Worm (Caenorhabditis elegans) whole organism, midembryonic: ENCODE data around the gene dhs-6.

Experiments
- T22C8.4 ChIP-seq: fragments of 200-800 bp; sonication (Bioruptor generic); IDR thresholded peaks from 2 replicates; pipeline ENCODE4 v1.3.6; 2022; ENCODE audit warnings: missing genetic modification characterization, missing compliant biosample characterization
- cog-1 ChIP-seq: sonication (generic microtip); optimal IDR thresholded peaks from 2 replicates; lab custom pipeline; 2016; ENCODE audit warnings: missing genetic modification characterization, missing compliant biosample characterization
- flt-1 ChIP-seq: fragments of 200-800 bp; sonication (Bioruptor generic); IDR thresholded peaks from 2 replicates; pipeline ENCODE4 v1.3.6; 2022; ENCODE audit warnings: missing genetic modification characterization, missing compliant biosample characterization
- klf-2 ChIP-seq: fragments of 200-800 bp; sonication (Bioruptor generic); conservative IDR thresholded peaks from 2 replicates; pipeline ENCODE4 v1.3.6; 2022; ENCODE audit warnings: missing genetic modification reagents, missing genetic modification characterization, missing compliant biosample characterization
- med-1 ChIP-seq: sonication (generic microtip); optimal IDR thresholded peaks from 2 replicates; lab custom pipeline; 2017; ENCODE audit warnings: missing genetic modification characterization, mild to moderate bottlenecking, missing compliant biosample characterization, antibody characterized with exemption, missing genetic modification reagents; ENCODE audit not compliant: insufficient read depth
- ref-1 ChIP-seq: fragments of 200-800 bp; sonication (Bioruptor generic); conservative IDR thresholded peaks from 2 replicates; pipeline ENCODE4 v1.3.6; 2022; ENCODE audit warnings: missing genetic modification reagents, missing genetic modification characterization, missing compliant biosample characterization
- tab-1 ChIP-seq: fragments of 200-800 bp; sonication (Bioruptor generic); IDR thresholded peaks from 2 replicates; pipeline ENCODE4 v1.3.6; 2022; ENCODE audit warnings: missing genetic modification characterization, missing compliant biosample characterization
- ztf-23 ChIP-seq: fragments of 200-800 bp; sonication (Bioruptor generic); IDR thresholded peaks from 2 replicates; pipeline ENCODE4 v1.3.6; 2022; ENCODE audit warnings: missing genetic modification reagents, missing genetic modification characterization, missing compliant biosample characterization

DNA sequence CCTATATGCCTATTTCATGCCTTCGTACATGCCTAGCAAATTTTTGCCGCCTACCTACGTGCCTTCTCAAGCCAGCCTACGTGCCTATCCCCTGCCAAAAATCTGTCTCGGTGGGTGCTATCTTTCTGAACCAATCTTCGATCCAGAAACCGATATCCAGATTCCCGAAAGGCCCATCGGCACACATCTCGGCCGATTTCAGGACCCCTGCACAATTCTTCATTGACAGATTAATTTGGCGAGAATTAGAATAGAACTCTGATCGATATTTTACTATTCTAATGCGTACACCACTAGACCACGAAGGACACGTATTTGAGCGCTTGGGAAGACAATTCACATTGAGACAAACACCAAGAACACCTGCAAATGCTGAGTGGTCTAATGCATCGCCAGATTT is 48.4 kb upstream of the dhs-6 start:
- TF ChIP-seq flt-1 (GFP tag; lab: Robert Waterston, UW): peak; percentile 74; the same call in 1 of the 2 replicates
- no peak for TF ChIP-seq ref-1
- TF ChIP-seq cog-1 (tag; lab: Kevin White, UChicago): no peak
- no peak for TF ChIP-seq T22C8.4 (GFP tag; lab: Robert Waterston, UW)
- no peak for TF ChIP-seq tab-1
- TF ChIP-seq ztf-23: no peak
- TF ChIP-seq klf-2: no peak
- no peak for TF ChIP-seq med-1 (GFP tag; lab: Kevin White, UChicago)
